Worm (Caenorhabditis elegans) whole organism, early embryonic: ENCODE results near the gene srt-70.

Experiments
- F13C5.2 ChIP-seq: sonication (generic microtip); optimal IDR thresholded peaks from 2 replicates; lab custom pipeline; 2017; ENCODE audit warnings: mild to moderate bottlenecking, missing genetic modification characterization, inconsistent platforms, missing compliant biosample characterization
- aly-1 ChIP-seq: sonication (generic microtip); optimal IDR thresholded peaks from 2 replicates; lab custom pipeline; 2016; ENCODE audit warnings: missing genetic modification characterization, missing compliant biosample characterization
- ama-1 ChIP-seq: fragments of 150-350 bp; optimal IDR thresholded peaks from 2 replicates; lab custom pipeline; 2014
- ceh-13 ChIP-seq: fragments of 200-800 bp; sonication (Bioruptor generic); optimal IDR thresholded peaks from 2 replicates; lab custom pipeline; 2018; ENCODE audit warnings: mild to moderate bottlenecking, missing genetic modification characterization, missing compliant biosample characterization
- ets-7 ChIP-seq: sonication (generic microtip); optimal IDR thresholded peaks from 2 replicates; lab custom pipeline; 2016; ENCODE audit warnings: missing genotype, missing genetic modification characterization, missing compliant biosample characterization
- flt-1 ChIP-seq: fragments of 200-800 bp; sonication (Bioruptor generic); IDR thresholded peaks from 2 replicates; pipeline ENCODE4 v1.3.6; 2022; ENCODE audit warnings: missing genetic modification characterization, missing compliant biosample characterization
- hmbx-1 ChIP-seq: sonication (generic microtip); optimal IDR thresholded peaks from 2 replicates; lab custom pipeline; 2016; ENCODE audit warnings: mild to moderate bottlenecking, missing genetic modification characterization, missing compliant biosample characterization
- hnd-1 ChIP-seq: sonication (generic microtip); optimal IDR thresholded peaks from 2 replicates; lab custom pipeline; 2016; ENCODE audit warnings: missing genetic modification characterization, missing compliant biosample characterization
- pes-1 ChIP-seq: fragments of 200-800 bp; sonication (Bioruptor generic); IDR thresholded peaks from 2 replicates; pipeline ENCODE4 v1.3.6; 2022; ENCODE audit warnings: missing genetic modification reagents, missing genetic modification characterization, missing compliant biosample characterization
- sea-1 ChIP-seq: fragments of 200-800 bp; sonication (Bioruptor generic); conservative IDR thresholded peaks from 2 replicates; pipeline ENCODE4 v1.3.6; 2022; ENCODE audit warnings: missing genetic modification characterization, missing compliant biosample characterization
- tbx-11 ChIP-seq: fragments of 200-800 bp; sonication (Bioruptor generic); IDR thresholded peaks from 2 replicates; pipeline ENCODE4 v1.3.6; 2022; ENCODE audit warnings: missing genetic modification characterization, missing compliant biosample characterization
- tbx-37 ChIP-seq: fragments of 200-800 bp; sonication (Bioruptor generic); conservative IDR thresholded peaks from 2 replicates; pipeline ENCODE4 v1.3.6; 2022; ENCODE audit warnings: missing genetic modification reagents, missing genetic modification characterization, missing compliant biosample characterization
- tra-4 ChIP-seq: sonication (generic microtip); optimal IDR thresholded peaks from 2 replicates; lab custom pipeline; 2017; ENCODE audit warnings: missing genetic modification characterization, missing compliant biosample characterization

- TF ChIP-seq tra-4 (tag; lab: Kevin White, UChicago), result no peak
- no peak for TF ChIP-seq ama-1 (lab: Kevin White, UChicago)
- no peak for TF ChIP-seq tbx-11
- no peak for TF ChIP-seq hnd-1 (tag; lab: Kevin White, UChicago)
- TF ChIP-seq hmbx-1, result no peak
- TF ChIP-seq flt-1, result no peak
- no peak for TF ChIP-seq sea-1 (GFP tag; lab: Robert Waterston, UW)
- TF ChIP-seq aly-1, result no peak
- TF ChIP-seq F13C5.2 (tag; lab: Kevin White, UChicago), result no peak
- TF ChIP-seq ceh-13, result no peak
- no peak for TF ChIP-seq pes-1 (GFP tag; lab: Robert Waterston, UW)
- no peak for TF ChIP-seq ets-7 (tag; lab: Kevin White, UChicago)
- no peak for TF ChIP-seq tbx-37
Measured at ce11 chrV:5273770-5274169, 14.4 kb upstream of the srt-70 start, which contains the start of gene natc-2.
